Worm (Caenorhabditis elegans): ENCODE measurements around the gene manf-1.

DNA sequence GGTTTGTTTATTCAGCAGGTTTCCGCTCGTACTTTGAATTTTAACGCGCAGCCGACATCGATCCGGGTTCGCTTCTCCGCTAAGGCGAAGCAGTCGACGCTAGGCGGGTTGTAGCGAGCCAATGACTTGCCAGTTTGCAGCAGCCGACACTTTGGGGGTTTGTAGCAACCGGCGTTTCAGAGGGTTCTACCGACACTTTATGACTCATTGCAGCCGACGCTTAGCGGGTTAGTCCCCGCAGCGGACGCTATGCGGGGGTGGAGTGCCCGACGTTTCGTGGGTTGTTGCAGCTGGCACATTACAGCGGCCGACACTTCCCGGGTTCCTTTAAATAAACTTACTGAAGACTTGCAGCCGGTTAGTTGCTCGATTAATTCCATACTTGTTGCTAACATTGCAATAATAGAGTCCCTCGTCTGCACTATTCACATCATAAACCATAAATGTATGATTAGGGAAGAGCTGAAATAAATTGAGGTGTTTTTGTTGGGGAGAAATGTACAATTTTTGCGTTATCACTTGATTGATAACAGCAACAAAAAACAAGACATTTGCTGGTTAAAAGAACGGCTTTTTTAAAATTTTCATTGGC is 41.3 kb upstream of the manf-1 start, which contains the start of gene Y54G2A.57:
- no peak for TF ChIP-seq W03F9.2 (tag; optimal IDR thresholded peaks at IDR 0.05)
- TF ChIP-seq him-1 (tag; optimal IDR thresholded peaks at IDR 0.05): no peak
- no peak for TF ChIP-seq dao-5 (tag; optimal IDR thresholded peaks at IDR 0.05)
